Fruit fly (Drosophila melanogaster) whole organism, wandering third instar larva: ENCODE data around the gene CG6403.

Experiments used
- Abd-B ChIP-seq: fragments of >200 bp; optimal IDR thresholded peaks from 2 replicates; lab custom pipeline; 2017; ENCODE audit warnings: missing biosample characterization, missing genetic modification characterization
- CG32264 ChIP-seq: fragments of 200-800 bp; sonication (Bioruptor generic); optimal IDR thresholded peaks from 2 replicates; lab custom pipeline; 2016; ENCODE audit warnings: missing biosample characterization, missing genetic modification characterization
- CG9705 ChIP-seq: fragments of 200-800 bp; sonication (Bioruptor generic); optimal IDR thresholded peaks from 2 replicates; lab custom pipeline; 2018; ENCODE audit warnings: missing biosample characterization, mild to moderate bottlenecking, missing genetic modification characterization
- CrebA ChIP-seq: fragments of 200-800 bp; sonication (Bioruptor generic); optimal IDR thresholded peaks from 2 replicates; lab custom pipeline; 2016; ENCODE audit warnings: missing biosample characterization, mild to moderate bottlenecking, missing genetic modification characterization, borderline replicate concordance
- Dfd ChIP-seq: fragments of >200 bp; optimal IDR thresholded peaks from 2 replicates; lab custom pipeline; 2017; ENCODE audit warnings: missing biosample characterization, missing genetic modification characterization
- GATAd ChIP-seq: sonication (Bioruptor generic); optimal IDR thresholded peaks from 2 replicates; lab custom pipeline; 2016; ENCODE audit warnings: missing biosample characterization, missing genetic modification characterization
- Hnf4 ChIP-seq: fragments of 200-800 bp; sonication (Bioruptor generic); optimal IDR thresholded peaks from 2 replicates; lab custom pipeline; 2016; ENCODE audit warnings: missing biosample characterization, mild to moderate bottlenecking, missing genetic modification characterization
- Hr78 ChIP-seq: fragments of >200 bp; optimal IDR thresholded peaks from 2 replicates; lab custom pipeline; 2017; ENCODE audit warnings: missing biosample characterization, missing genetic modification characterization
- Hr83 ChIP-seq: fragments of 200-300 bp; sonication (Bioruptor generic); optimal IDR thresholded peaks from 2 replicates; lab custom pipeline; 2016; ENCODE audit warnings: missing biosample characterization, mild to moderate bottlenecking, missing genetic modification characterization, moderate library complexity; ENCODE audit not compliant: poor library complexity, severe bottlenecking
- Jra ChIP-seq: sonication (Bioruptor generic); optimal IDR thresholded peaks from 2 replicates; lab custom pipeline; 2016; ENCODE audit warnings: missing biosample characterization, missing genetic modification characterization
- Myc ChIP-seq: fragments of >200 bp; optimal IDR thresholded peaks from 2 replicates; lab custom pipeline; 2017
- OdsH ChIP-seq: fragments of 200-800 bp; sonication (Bioruptor generic); optimal IDR thresholded peaks from 2 replicates; lab custom pipeline; 2016; ENCODE audit warnings: missing biosample characterization, mild to moderate bottlenecking, missing genetic modification characterization
- Rel ChIP-seq, 2 experiments: fragments of 200-800 bp; sonication (Bioruptor generic) in 1 of 2; optimal IDR thresholded peaks; 2 replicates in 1 of 2; 3 replicates in 1 of 2; lab custom pipeline; 2016 to 2019; ENCODE audit warnings: mild to moderate bottlenecking in 2 of 2, missing biosample characterization in 2 of 2, missing genetic modification characterization in 2 of 2, moderate library complexity in 1 of 2
- Sp1 ChIP-seq: fragments of 200-800 bp; sonication (Bioruptor generic); optimal IDR thresholded peaks from 3 replicates; lab custom pipeline; 2019; ENCODE audit warnings: missing biosample characterization, mild to moderate bottlenecking, missing genetic modification characterization, moderate library complexity
- Vsx2 ChIP-seq: fragments of 200-300, 225-300 bp; sonication (Bioruptor generic); optimal IDR thresholded peaks from 2 replicates; lab custom pipeline; 2018; ENCODE audit warnings: missing biosample characterization, missing genetic modification characterization; ENCODE audit not compliant: partially characterized antibody
- br ChIP-seq: fragments of 200-800 bp; sonication (Bioruptor generic); optimal IDR thresholded peaks from 2 replicates; lab custom pipeline; 2016; ENCODE audit warnings: missing biosample characterization, missing genetic modification characterization
- dl ChIP-seq, 2 experiments: fragments of 175-275, 200-275 bp in 1 of 2; fragments of 200-275 bp in 1 of 2; sonication (Bioruptor generic); optimal IDR thresholded peaks; lab custom pipeline; 2018; ENCODE audit warnings: mild to moderate bottlenecking in 2 of 2, missing biosample characterization in 2 of 2, missing genetic modification characterization in 2 of 2, moderate library complexity in 2 of 2; ENCODE audit not compliant: partially characterized antibody in 2 of 2, insufficient read depth in 1 of 2
- dsf ChIP-seq: sonication (Bioruptor generic); optimal IDR thresholded peaks from 2 replicates; lab custom pipeline; 2016; ENCODE audit warnings: missing biosample characterization, missing genetic modification characterization, borderline replicate concordance
- foxo ChIP-seq, 2 experiments: fragments of 200-800 bp; sonication (Bioruptor generic); optimal IDR thresholded peaks; 2 replicates in 1 of 2; 3 replicates in 1 of 2; lab custom pipeline; 2016 to 2017; ENCODE audit warnings: missing biosample characterization in 2 of 2, missing genetic modification characterization in 2 of 2
- fru ChIP-seq: fragments of 200-800 bp; sonication (Bioruptor generic); optimal IDR thresholded peaks from 3 replicates; lab custom pipeline; 2016; ENCODE audit warnings: missing biosample characterization, mild to moderate bottlenecking, missing genetic modification characterization
- h ChIP-seq: fragments of 200-800 bp; sonication (Bioruptor generic); optimal IDR thresholded peaks from 3 replicates; lab custom pipeline; 2016; ENCODE audit warnings: missing biosample characterization, mild to moderate bottlenecking, missing genetic modification characterization
- jim ChIP-seq: fragments of 175-275, 200-325 bp; sonication (Bioruptor generic); optimal IDR thresholded peaks from 2 replicates; lab custom pipeline; 2016; ENCODE audit warnings: missing biosample characterization, mild to moderate bottlenecking, missing genetic modification characterization
- lola ChIP-seq: fragments of >200 bp; optimal IDR thresholded peaks from 2 replicates; lab custom pipeline; 2017; ENCODE audit warnings: missing biosample characterization, missing genetic modification characterization
- pan ChIP-seq: fragments of >200 bp; optimal IDR thresholded peaks from 2 replicates; lab custom pipeline; 2017
- psq ChIP-seq: fragments of 200-800 bp; sonication (Bioruptor generic); optimal IDR thresholded peaks from 3 replicates; lab custom pipeline; 2017; ENCODE audit warnings: missing biosample characterization, mild to moderate bottlenecking, missing genetic modification characterization, moderate library complexity
- rgr ChIP-seq: fragments of 200-800 bp; sonication (Bioruptor generic); optimal IDR thresholded peaks from 3 replicates; lab custom pipeline; 2016; ENCODE audit warnings: missing biosample characterization, mild to moderate bottlenecking, missing genetic modification characterization
- sage ChIP-seq: fragments of 200-800 bp; sonication (Bioruptor generic); optimal IDR thresholded peaks from 2 replicates; lab custom pipeline; 2016; ENCODE audit warnings: missing biosample characterization, mild to moderate bottlenecking, missing genetic modification characterization
- sv ChIP-seq: fragments of 200-800 bp; sonication (Bioruptor generic); optimal IDR thresholded peaks from 3 replicates; lab custom pipeline; 2016; ENCODE audit warnings: missing biosample characterization, missing genetic modification characterization
- woc ChIP-seq: sonication (Bioruptor generic); optimal IDR thresholded peaks from 2 replicates; lab custom pipeline; 2016; ENCODE audit warnings: missing biosample characterization, mild to moderate bottlenecking, missing genetic modification characterization

Gene CG6403

DNA sequence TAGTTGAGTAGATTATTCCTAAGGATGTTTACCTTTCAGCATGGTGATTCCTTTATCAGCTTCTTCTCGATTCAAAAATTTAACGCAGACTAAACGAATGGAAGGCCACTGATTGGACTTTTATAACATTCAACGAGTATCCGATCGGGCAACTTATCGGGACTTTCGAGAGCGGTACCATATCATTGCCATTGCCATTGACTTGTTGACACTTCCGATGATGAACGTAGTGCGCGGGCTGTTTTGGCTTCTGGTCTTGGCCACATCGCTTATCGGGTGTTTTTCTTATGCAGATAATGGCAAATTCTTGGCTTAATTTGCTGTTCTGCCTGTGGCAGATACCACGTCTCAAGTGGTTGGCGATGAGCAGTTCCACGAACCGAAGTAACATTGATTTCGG is at the start of gene CG6403:
CG6403 (minus strand) TSS at position 101 of the 400 bp plus-strand sequence.
- no peak for TF ChIP-seq Hnf4 (GFP tag; lab: Kevin White, UChicago)
- no peak for TF ChIP-seq jim (GFP tag; lab: Kevin White, UChicago)
- TF ChIP-seq CrebA (GFP tag; lab: Kevin White, UChicago) = no peak
- no peak for TF ChIP-seq fru
- no peak for TF ChIP-seq Hr83
- TF ChIP-seq lola (GFP tag; lab: Kevin White, UChicago) = no peak
- TF ChIP-seq CG9705 = no peak
- no peak for TF ChIP-seq Dfd (GFP tag; lab: Kevin White, UChicago)
- no peak for TF ChIP-seq Vsx2 (GFP tag; lab: Kevin White, UChicago)
- no peak for TF ChIP-seq Sp1
- TF ChIP-seq dl (GFP tag; optimal IDR thresholded peaks at IDR 0.05; lab: Kevin White, UChicago; ENCODE audit: insufficient read depth in 1 of 2, partially characterized antibody in 2 of 2) = no peak
- no peak for TF ChIP-seq OdsH (GFP tag; lab: Kevin White, UChicago)
- TF ChIP-seq sage (GFP tag; lab: Kevin White, UChicago) = no peak
- no peak for TF ChIP-seq GATAd (GFP tag; lab: Kevin White, UChicago)
- no peak for TF ChIP-seq Abd-B (GFP tag; lab: Kevin White, UChicago)
- no peak for TF ChIP-seq psq
- TF ChIP-seq br (GFP tag; lab: Kevin White, UChicago) = no peak
- no peak for TF ChIP-seq h (GFP tag; lab: Kevin White, UChicago)

DNA sequence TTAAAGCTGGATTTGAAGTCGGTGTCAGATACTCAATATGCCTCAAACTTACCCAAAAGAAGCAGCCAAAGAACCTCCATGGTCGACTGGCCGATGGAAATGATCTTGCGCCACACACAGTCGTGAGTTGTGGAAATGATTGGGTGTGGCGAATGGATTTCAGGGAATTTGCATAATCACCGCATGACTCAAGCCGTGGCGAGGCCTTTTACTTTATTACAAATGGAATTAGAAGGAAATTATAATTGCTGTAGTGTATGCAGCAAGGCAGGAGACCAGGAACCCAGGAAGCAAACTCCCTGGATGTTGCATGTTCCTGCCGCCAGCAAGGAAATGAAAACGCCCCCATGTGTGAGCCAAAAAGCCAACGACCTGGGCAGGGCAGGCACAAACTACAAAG is 48.0 kb upstream of the CG6403 start, which contains the start of gene CG42789:
CG42789 (minus strand) TSS at position 101 of the 400 bp plus-strand sequence.
- TF ChIP-seq Sp1 (no peak), dl (GFP tag; optimal IDR thresholded peaks at IDR 0.05; lab: Kevin White, UChicago; ENCODE audit: insufficient read depth in 1 of 2, partially characterized antibody in 2 of 2) (no peak), Vsx2 (GFP tag; lab: Kevin White, UChicago) (no peak)

DNA sequence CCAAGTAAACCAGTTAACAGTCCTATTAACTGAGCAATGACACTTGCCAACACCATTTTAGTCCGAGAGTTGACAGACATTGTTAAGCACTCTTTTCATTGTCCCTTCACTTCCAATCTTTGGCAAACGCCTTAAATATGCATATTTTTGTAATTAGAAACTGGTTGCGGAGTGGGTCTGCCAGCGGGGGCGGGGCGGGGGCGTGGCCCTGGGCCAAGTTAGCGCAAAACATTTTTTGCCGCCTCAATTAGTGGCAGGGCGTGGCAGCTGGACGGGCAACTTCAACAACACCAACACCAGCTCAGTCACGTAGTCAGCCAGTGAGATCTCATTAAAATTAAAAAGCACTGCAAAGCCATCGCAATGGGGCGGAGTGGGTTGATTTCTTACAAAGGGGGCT is 25.6 kb upstream of the CG6403 start:
- TF ChIP-seq Dfd (GFP tag; lab: Kevin White, UChicago) (peak; percentile 97), rgr (no peak)

DNA sequence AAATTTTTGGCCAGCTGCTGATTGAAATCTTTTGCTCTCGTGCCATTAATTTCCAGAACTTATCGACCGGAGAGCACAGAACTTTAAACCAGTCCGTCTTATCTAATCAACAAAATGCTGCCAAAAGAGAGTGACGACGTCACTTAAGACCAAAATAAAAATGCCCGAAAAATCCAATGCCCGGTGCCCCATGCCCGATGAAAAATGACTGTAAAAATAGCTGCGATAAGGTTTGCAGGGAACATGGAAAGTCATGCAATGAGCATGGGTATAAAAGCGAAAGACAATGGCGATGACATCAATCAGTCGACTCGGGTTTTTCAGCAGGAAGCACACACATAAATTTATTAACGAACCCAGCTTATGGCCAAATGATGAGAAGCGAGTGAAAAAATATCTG is 1.2 kb upstream of the CG6403 start, which contains the start of gene CG14247:
CG14247 (plus strand) TSS at position 301 of the 400 bp plus-strand sequence.
- TF ChIP-seq pan (lab: Kevin White, UChicago) = no peak
- no peak for TF ChIP-seq dsf (GFP tag; lab: Kevin White, UChicago)
- no peak for TF ChIP-seq Hr83
- no peak for TF ChIP-seq Sp1
- TF ChIP-seq lola (GFP tag; lab: Kevin White, UChicago) = no peak
- TF ChIP-seq, all 38 proteins: peak for 0

DNA sequence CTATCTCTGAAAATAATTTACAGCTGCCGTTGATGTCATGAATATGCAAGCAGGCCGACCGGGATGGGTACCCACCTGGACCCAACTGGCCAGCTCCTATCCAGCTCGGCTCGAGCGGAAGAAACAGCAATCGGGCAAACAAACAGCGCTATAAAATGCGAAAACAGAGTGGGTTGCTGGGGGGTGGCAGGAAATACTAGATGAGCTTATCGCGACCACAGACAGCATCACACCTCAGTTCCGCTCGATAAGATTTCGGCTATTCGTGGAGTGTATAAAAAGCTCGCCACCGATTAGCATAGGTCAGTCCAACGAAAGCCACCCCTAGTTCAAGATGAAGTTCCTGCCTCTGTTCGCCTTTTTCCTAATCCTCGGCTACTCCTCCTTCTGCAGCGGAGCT is 7.7 kb downstream of the CG6403 start, which contains the start of gene CG14245:
CG14245 (plus strand) TSS at position 301 of the 400 bp plus-strand sequence.
- TF ChIP-seq Abd-B (GFP tag; lab: Kevin White, UChicago) (no peak), fru (no peak), Vsx2 (GFP tag; lab: Kevin White, UChicago) (no peak), sv (no peak), OdsH (GFP tag; lab: Kevin White, UChicago) (no peak), Hr83 (no peak), sage (GFP tag; lab: Kevin White, UChicago) (no peak), Jra (no peak), CG32264 (GFP tag; lab: Kevin White, UChicago) (no peak), Rel (GFP tag; optimal IDR thresholded peaks at IDR 0.05; lab: Kevin White, UChicago) (no peak), Rel (tag; optimal IDR thresholded peaks at IDR 0.05; lab: Kevin White, UChicago) (no peak), dl (GFP tag; optimal IDR thresholded peaks at IDR 0.05; lab: Kevin White, UChicago; ENCODE audit: insufficient read depth in 1 of 2, partially characterized antibody in 2 of 2) (no peak), woc (GFP tag; lab: Kevin White, UChicago) (no peak), foxo (GFP tag; optimal IDR thresholded peaks at IDR 0.05; lab: Kevin White, UChicago) (no peak), h (GFP tag; lab: Kevin White, UChicago) (no peak), Dfd (GFP tag; lab: Kevin White, UChicago) (no peak), Myc (lab: Kevin White, UChicago) (no peak), Hr78 (GFP tag; lab: Kevin White, UChicago) (no peak)
